Fruit fly (Drosophila melanogaster): ENCODE results near the gene CG6769.
"Not testable (repeated sequence)": the region's sequence is repeated elsewhere in the genome, so short reads cannot be mapped to it uniquely, and the experiment has no call there.

- TF ChIP-seq pan (optimal IDR thresholded peaks at IDR 0.05); Dll (optimal IDR thresholded peaks at IDR 0.05); psq (optimal IDR thresholded peaks at IDR 0.05); EcR (GFP tag; optimal IDR thresholded peaks at IDR 0.05); CG8478 (optimal IDR thresholded peaks at IDR 0.05); usp (GFP tag; optimal IDR thresholded peaks at IDR 0.05): not testable (repeated sequence)
Observed at dm6 chrX:17889247-17889646, 28.4 kb downstream of the CG6769 start, which contains the start of gene Gss1.

All from whole organism.